Fruit fly (Drosophila melanogaster) whole organism, prepupa: Measurements from ENCODE around the gene Mur2B.

ENCODE experiments used
- CG10669 ChIP-seq: fragments of 200-800 bp; sonication (Bioruptor generic); optimal IDR thresholded peaks from 3 replicates; lab custom pipeline; 2018; ENCODE audit warnings: missing biosample characterization, mild to moderate bottlenecking, missing genetic modification characterization, moderate library complexity
- CG11902 ChIP-seq: fragments of 200-800 bp; sonication (Bioruptor generic); optimal IDR thresholded peaks from 3 replicates; lab custom pipeline; 2016; ENCODE audit warnings: missing biosample characterization, missing genetic modification characterization
- CG16779 ChIP-seq: fragments of 200-800 bp; sonication (Bioruptor generic); optimal IDR thresholded peaks from 3 replicates; lab custom pipeline; 2017; ENCODE audit warnings: missing biosample characterization, mild to moderate bottlenecking, missing genetic modification characterization
- CG31627 ChIP-seq: fragments of 200-800 bp; sonication (Bioruptor generic); optimal IDR thresholded peaks from 3 replicates; lab custom pipeline; 2016; ENCODE audit warnings: missing biosample characterization, missing genetic modification characterization
- CG32006 ChIP-seq: fragments of 200-800 bp; sonication (Bioruptor generic); optimal IDR thresholded peaks from 3 replicates; lab custom pipeline; 2017; ENCODE audit warnings: missing biosample characterization, mild to moderate bottlenecking, missing genetic modification characterization
- CG34406 ChIP-seq: fragments of 200-800 bp; sonication (Bioruptor generic); optimal IDR thresholded peaks from 3 replicates; lab custom pipeline; 2016; ENCODE audit warnings: missing biosample characterization, missing genetic modification characterization
- CG3919 ChIP-seq: fragments of 200-800 bp; sonication (Bioruptor generic); optimal IDR thresholded peaks from 3 replicates; lab custom pipeline; 2016; ENCODE audit warnings: missing biosample characterization, missing genetic modification characterization
- CG6163 ChIP-seq: fragments of 200-800 bp; sonication (Bioruptor generic); IDR thresholded peaks from 3 replicates; pipeline ENCODE4 v1.3.6; 2022; ENCODE audit warnings: missing biosample characterization, missing genetic modification characterization
- CG6854 ChIP-seq: fragments of 200-800 bp; sonication (Bioruptor generic); optimal IDR thresholded peaks from 2 replicates; lab custom pipeline; 2017; ENCODE audit warnings: missing biosample characterization, mild to moderate bottlenecking, missing genetic modification characterization
- CG8119 ChIP-seq: fragments of 200-800 bp; sonication (Bioruptor generic); IDR thresholded peaks from 3 replicates; pipeline ENCODE4 v1.3.6; 2022; ENCODE audit warnings: missing biosample characterization, missing genetic modification characterization
- CG9139 ChIP-seq: fragments of 200-800 bp; sonication (Bioruptor generic); optimal IDR thresholded peaks from 3 replicates; lab custom pipeline; 2017; ENCODE audit warnings: missing biosample characterization, mild to moderate bottlenecking, missing genetic modification characterization
- Eip93F ChIP-seq: fragments of 200-800 bp; sonication (Bioruptor generic); optimal IDR thresholded peaks from 2 replicates; lab custom pipeline; 2016; ENCODE audit warnings: missing biosample characterization, mild to moderate bottlenecking, missing genetic modification characterization
- Ets21C ChIP-seq: fragments of 200-800 bp; sonication (Bioruptor generic); optimal IDR thresholded peaks from 3 replicates; lab custom pipeline; 2016; ENCODE audit warnings: missing biosample characterization, missing genetic modification characterization
- Ets96B ChIP-seq: fragments of 200-800 bp; optimal IDR thresholded peaks from 2 replicates; lab custom pipeline; 2019; ENCODE audit warnings: missing biosample characterization, mild to moderate bottlenecking, missing genetic modification characterization, moderate library complexity
- Hr38 ChIP-seq: sonication (Bioruptor generic); optimal IDR thresholded peaks from 2 replicates; lab custom pipeline; 2016; ENCODE audit warnings: missing biosample characterization, missing genetic modification characterization
- Hr4 ChIP-seq: fragments of 200-800 bp; sonication (Bioruptor generic); optimal IDR thresholded peaks from 3 replicates; lab custom pipeline; 2016; ENCODE audit warnings: missing biosample characterization, missing genetic modification characterization
- Met ChIP-seq: fragments of 200-800 bp; sonication (Bioruptor generic); optimal IDR thresholded peaks from 3 replicates; lab custom pipeline; 2016; ENCODE audit warnings: missing biosample characterization, missing genetic modification characterization
- Sox14 ChIP-seq: fragments of 200-800 bp; sonication (Bioruptor generic); optimal IDR thresholded peaks from 3 replicates; lab custom pipeline; 2016; ENCODE audit warnings: missing biosample characterization, missing genetic modification characterization
- Sox15 ChIP-seq: fragments of 200-800 bp; sonication (Bioruptor generic); optimal IDR thresholded peaks from 3 replicates; lab custom pipeline; 2016; ENCODE audit warnings: missing biosample characterization, missing genetic modification characterization
- acj6 ChIP-seq: fragments of 200-800 bp; sonication (Bioruptor generic); optimal IDR thresholded peaks from 3 replicates; lab custom pipeline; 2016; ENCODE audit warnings: missing biosample characterization, missing genetic modification characterization
- cyc ChIP-seq: fragments of 200-800 bp; sonication (Bioruptor generic); optimal IDR thresholded peaks from 3 replicates; lab custom pipeline; 2016; ENCODE audit warnings: missing biosample characterization, missing genetic modification characterization
- dac ChIP-seq: fragments of 200-800 bp; sonication (Bioruptor generic); optimal IDR thresholded peaks from 2 replicates; lab custom pipeline; 2017; ENCODE audit warnings: missing biosample characterization, mild to moderate bottlenecking, missing genetic modification characterization
- esn ChIP-seq: fragments of 200-800 bp; sonication (Bioruptor generic); optimal IDR thresholded peaks from 2 replicates; lab custom pipeline; 2016; ENCODE audit warnings: missing biosample characterization, mild to moderate bottlenecking, missing genetic modification characterization, moderate library complexity
- fd59A ChIP-seq: fragments of 200-800 bp; sonication (Bioruptor generic); optimal IDR thresholded peaks from 2 replicates; lab custom pipeline; 2017; ENCODE audit warnings: missing biosample characterization, mild to moderate bottlenecking, missing genetic modification characterization, missing genetic modification reagents
- fd85E ChIP-seq: fragments of 200-800 bp; sonication (Bioruptor generic); optimal IDR thresholded peaks from 3 replicates; lab custom pipeline; 2016; ENCODE audit warnings: missing biosample characterization, missing genetic modification characterization
- fkh ChIP-seq: fragments of 200-800 bp; sonication (Bioruptor generic); optimal IDR thresholded peaks from 3 replicates; lab custom pipeline; 2017; ENCODE audit warnings: missing biosample characterization, mild to moderate bottlenecking, missing genetic modification characterization, moderate library complexity
- lz ChIP-seq: fragments of 200-800 bp; sonication (Bioruptor generic); optimal IDR thresholded peaks from 3 replicates; lab custom pipeline; 2016; ENCODE audit warnings: missing biosample characterization, missing genetic modification characterization
- pdm3 ChIP-seq: fragments of 200-800 bp; sonication (Bioruptor generic); optimal IDR thresholded peaks from 3 replicates; lab custom pipeline; 2016; ENCODE audit warnings: missing biosample characterization, missing genetic modification characterization
- ss ChIP-seq, 2 experiments: fragments of 200-800 bp; sonication (Bioruptor generic); optimal IDR thresholded peaks; 2 replicates in 1 of 2; 3 replicates in 1 of 2; lab custom pipeline; 2017 to 2018; ENCODE audit warnings: mild to moderate bottlenecking in 2 of 2, missing biosample characterization in 2 of 2, missing genetic modification characterization in 2 of 2, moderate library complexity in 1 of 2
- topi ChIP-seq: fragments of 200-800 bp; sonication (Bioruptor generic); optimal IDR thresholded peaks from 3 replicates; lab custom pipeline; 2016; ENCODE audit warnings: missing biosample characterization, missing genetic modification characterization

Gene Mur2B

DNA sequence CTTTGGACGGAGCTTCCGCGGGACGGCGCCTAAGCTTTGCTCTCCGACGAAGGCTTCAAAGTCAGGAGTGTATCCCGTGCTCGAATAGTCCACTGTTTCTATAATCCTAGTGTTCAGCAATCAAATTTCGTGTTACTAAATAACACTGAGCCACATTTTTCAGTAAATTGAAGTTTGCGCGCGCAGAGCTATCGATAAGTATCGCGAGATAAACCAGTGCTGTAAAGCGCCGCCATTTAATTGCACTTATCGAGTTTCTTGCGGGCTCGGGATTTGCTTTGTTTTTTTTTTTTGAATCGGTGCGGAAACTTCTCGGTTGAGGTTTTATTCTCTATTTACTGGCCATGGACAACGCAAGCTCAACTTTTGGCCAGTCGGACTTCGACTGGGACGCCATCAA is 191.7 kb downstream of the Mur2B start, which contains the start of the genes Rab27 and mei-38:
Gene Rab27, minus strand, starts transcription at position 127 of the 400 bp plus-strand sequence.
Gene mei-38, plus strand, starts transcription at position 216 of the 400 bp plus-strand sequence.
- no peak for TF ChIP-seq Ets21C (GFP tag; lab: Kevin White, UChicago)
- no peak for TF ChIP-seq CG9139 (GFP tag; lab: Kevin White, UChicago)
- TF ChIP-seq lz (GFP tag; lab: Kevin White, UChicago), result peak; percentile 8
- no peak for TF ChIP-seq Sox15 (GFP tag; lab: Kevin White, UChicago)
- TF ChIP-seq cyc, result peak; percentile 12
- TF ChIP-seq esn (GFP tag; lab: Kevin White, UChicago), result peak; percentile 14
- TF ChIP-seq fkh (GFP tag; lab: Kevin White, UChicago), result no peak
- TF ChIP-seq Sox14 (GFP tag; lab: Kevin White, UChicago), result peak; percentile 52
- no peak for TF ChIP-seq Met (GFP tag; lab: Kevin White, UChicago)
- no peak for TF ChIP-seq Hr38
- TF ChIP-seq Ets96B (tag; lab: Kevin White, UChicago), result no peak
- TF ChIP-seq CG10669, result no peak
- no peak for TF ChIP-seq Hr4 (GFP tag; lab: Kevin White, UChicago)
- peak; percentile 24 for TF ChIP-seq CG31627 (GFP tag; lab: Kevin White, UChicago)
- no peak for TF ChIP-seq CG34406 (GFP tag; lab: Kevin White, UChicago)
- TF ChIP-seq topi, result peak; percentile 24

DNA sequence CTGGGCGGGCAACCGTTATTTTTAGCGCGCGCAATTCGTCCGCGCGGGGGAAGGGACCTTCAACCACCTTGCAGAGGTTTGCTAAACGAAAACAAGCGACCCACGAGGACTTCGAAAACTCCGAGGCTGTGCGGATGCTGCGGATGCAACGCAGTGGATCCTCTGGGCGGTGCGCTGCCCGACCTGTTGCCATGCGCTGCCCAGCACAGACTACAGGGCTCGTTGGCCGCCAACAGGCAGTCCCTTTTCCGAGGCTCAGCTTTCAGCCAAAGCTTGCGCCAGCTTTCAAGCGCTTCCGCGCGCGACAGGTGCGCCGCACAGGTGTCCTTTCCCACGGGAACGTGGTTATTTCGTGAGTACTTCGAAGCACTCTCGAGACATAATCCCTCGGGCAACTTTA is 192.2 kb downstream of the Mur2B start:
- TF ChIP-seq acj6, result no peak
- no peak for TF ChIP-seq ss (GFP tag; optimal IDR thresholded peaks at IDR 0.05; lab: Kevin White, UChicago)
- TF ChIP-seq fd85E (GFP tag; lab: Kevin White, UChicago), result no peak
- no peak for TF ChIP-seq Sox15 (GFP tag; lab: Kevin White, UChicago)
- TF ChIP-seq CG3919 (GFP tag; lab: Kevin White, UChicago), result no peak
- TF ChIP-seq fkh (GFP tag; lab: Kevin White, UChicago), result no peak
- no peak for TF ChIP-seq CG6854 (GFP tag; lab: Kevin White, UChicago)
- TF ChIP-seq CG8119 (GFP tag; lab: Robert Waterston, UW), result no peak
- TF ChIP-seq CG10669, result no peak
- no peak for TF ChIP-seq dac (GFP tag; lab: Kevin White, UChicago)
- TF ChIP-seq CG16779 (tag; lab: Kevin White, UChicago), result no peak
- TF ChIP-seq pdm3 (GFP tag; lab: Kevin White, UChicago), result no peak
- TF ChIP-seq Eip93F (GFP tag; lab: Kevin White, UChicago), result no peak
- TF ChIP-seq CG32006 (GFP tag; lab: Kevin White, UChicago), result no peak
- TF ChIP-seq fd59A (GFP tag; lab: Kevin White, UChicago), result no peak
- TF ChIP-seq Ets21C (GFP tag; lab: Kevin White, UChicago), result no peak
- no peak for TF ChIP-seq CG11902 (GFP tag; lab: Kevin White, UChicago)
- TF ChIP-seq CG6163 (GFP tag; lab: Robert Waterston, UW), result no peak
